Worm (Caenorhabditis elegans): ENCODE measurements around the gene cpsf-4.

DNA sequence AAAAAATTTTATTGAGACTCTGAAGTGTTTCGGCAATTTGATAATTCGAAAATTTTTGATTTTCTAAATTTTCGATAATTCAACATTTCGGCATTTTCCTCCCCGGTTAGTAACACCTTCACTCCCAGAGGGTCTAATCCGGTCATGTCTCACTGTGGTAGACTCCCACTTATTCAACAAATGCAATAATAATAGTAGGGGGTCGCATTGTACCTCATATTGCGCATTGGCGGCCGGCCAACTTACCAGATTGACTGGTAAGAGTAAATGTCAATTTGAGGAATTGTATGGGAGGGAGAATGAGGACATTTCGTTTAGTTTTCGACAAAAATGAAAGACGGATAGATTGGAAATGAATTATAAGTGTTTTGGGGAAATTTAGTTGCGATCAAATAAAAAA, 40.5 kb upstream of the cpsf-4 start:
- no peak for TF ChIP-seq him-1 (tag; optimal IDR thresholded peaks at IDR 0.05)
- no peak for TF ChIP-seq W03F9.2 (tag; optimal IDR thresholded peaks at IDR 0.05)
